Worm (Caenorhabditis elegans): ENCODE results near the gene Y53G8AR.9.

The Y53G8AR.9 gene

ce11 chrIII:3310876-3311597 lies 10.0 kb downstream of the Y53G8AR.9 start, which contains the start of gene ral-1 (continued):
- no peak for TF ChIP-seq C38D4.7 (GFP tag; optimal IDR thresholded peaks at IDR 0.05)
- TF ChIP-seq elt-4 (tag; optimal IDR thresholded peaks at IDR 0.05), result no peak
- TF ChIP-seq pha-4 (tag; optimal IDR thresholded peaks at IDR 0.05), result no peak

- no peak for TF ChIP-seq elt-4 (tag; optimal IDR thresholded peaks at IDR 0.05)
- TF ChIP-seq pag-3 (tag; optimal IDR thresholded peaks at IDR 0.05; ENCODE audit: borderline replicate concordance), result no peak
Observed at ce11 chrIII:3309700-3310099, 11.3 kb downstream of the Y53G8AR.9 start.

ce11 chrIII:3308940-3309339 lies 12.1 kb downstream of the Y53G8AR.9 start:
- TF ChIP-seq hlh-6 (tag; optimal IDR thresholded peaks at IDR 0.05) (no peak), ceh-18 (tag; optimal IDR thresholded peaks at IDR 0.05) (no peak), fkh-6 (tag; optimal IDR thresholded peaks at IDR 0.05) (no peak), C08G9.2 (tag; optimal IDR thresholded peaks at IDR 0.05) (no peak), pag-3 (tag; optimal IDR thresholded peaks at IDR 0.05; ENCODE audit: borderline replicate concordance) (no peak), pqm-1 (tag; optimal IDR thresholded peaks at IDR 0.05) (no peak), ceh-31 (tag; optimal IDR thresholded peaks at IDR 0.05) (no peak), mec-3 (tag; optimal IDR thresholded peaks at IDR 0.05; ENCODE audit: borderline replicate concordance) (no peak), lim-6 (tag; optimal IDR thresholded peaks at IDR 0.05) (no peak), unc-3 (GFP tag; conservative IDR thresholded peaks at IDR 0.05) (no peak), unc-3 (tag; optimal IDR thresholded peaks at IDR 0.05) (no peak), nhr-232 (tag; optimal IDR thresholded peaks at IDR 0.05) (no peak), eyg-1 (tag; optimal IDR thresholded peaks at IDR 0.05) (no peak), ceh-9 (tag; optimal IDR thresholded peaks at IDR 0.05) (no peak), ets-4 (tag; optimal IDR thresholded peaks at IDR 0.05) (no peak)

- peak; percentile 21 for TF ChIP-seq nfya-1 (tag; optimal IDR thresholded peaks at IDR 0.05)
- no peak for TF ChIP-seq pros-1 (tag; optimal IDR thresholded peaks at IDR 0.05)
- TF ChIP-seq madf-2 (tag; optimal IDR thresholded peaks at IDR 0.05), result no peak
- TF ChIP-seq pha-2 (tag; optimal IDR thresholded peaks at IDR 0.05), result no peak
- no peak for TF ChIP-seq fax-1 (tag; optimal IDR thresholded peaks at IDR 0.05)
- TF ChIP-seq lin-11 (tag; optimal IDR thresholded peaks at IDR 0.05), result no peak
- TF ChIP-seq sox-4 (tag; optimal IDR thresholded peaks at IDR 0.05), result no peak
Observed at ce11 chrIII:3307379-3307778, 13.7 kb downstream of the Y53G8AR.9 start.

- TF ChIP-seq ama-1 (optimal IDR thresholded peaks at IDR 0.05), result no peak
- no peak for TF ChIP-seq ahr-1 (tag; optimal IDR thresholded peaks at IDR 0.05)
- TF ChIP-seq ceh-9 (tag; optimal IDR thresholded peaks at IDR 0.05), result no peak
- no peak for TF ChIP-seq F13H6.1 (tag; optimal IDR thresholded peaks at IDR 0.05)
- TF ChIP-seq unc-42 (tag; optimal IDR thresholded peaks at IDR 0.05), result no peak
Observed at ce11 chrIII:3306322-3306721, 14.7 kb downstream of the Y53G8AR.9 start.

- TF ChIP-seq rnt-1 (tag; optimal IDR thresholded peaks at IDR 0.05), result peak; percentile 83
- no peak for TF ChIP-seq fax-1 (tag; optimal IDR thresholded peaks at IDR 0.05)
- no peak for TF ChIP-seq pha-2 (tag; optimal IDR thresholded peaks at IDR 0.05)
- TF ChIP-seq dve-1 (tag; optimal IDR thresholded peaks at IDR 0.05), result no peak
- TF ChIP-seq unc-55 (GFP tag; optimal IDR thresholded peaks at IDR 0.05), result peak; percentile 10
- TF ChIP-seq ceh-18 (tag; optimal IDR thresholded peaks at IDR 0.05), result peak; percentile 1
Observed at ce11 chrIII:3304554-3304953, 16.5 kb downstream of the Y53G8AR.9 start.

Data from whole organism, late embryonic.